Worm (Caenorhabditis elegans): ENCODE results near the gene pph-4.1.

The pph-4.1 gene

DNA sequence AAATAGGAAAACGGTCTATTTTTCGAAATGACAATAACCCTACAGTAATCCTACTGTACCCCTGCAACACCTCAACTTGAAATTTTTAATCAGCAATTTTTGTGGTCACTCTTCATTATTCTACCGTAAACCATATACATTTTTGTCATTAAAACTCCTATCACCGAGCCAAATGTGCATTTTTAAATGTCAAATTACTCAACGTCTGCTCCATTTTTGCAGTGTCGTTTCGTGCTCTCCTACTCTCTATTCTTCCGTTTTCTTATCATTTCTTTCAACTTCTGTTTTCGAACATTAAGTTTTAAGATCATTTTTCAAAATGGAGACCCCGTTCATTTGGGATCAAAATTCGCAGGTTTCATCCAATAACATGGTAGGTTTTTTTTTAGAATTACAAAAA is 43.7 kb downstream of the pph-4.1 start, which contains the start of gene pqn-92:
pqn-92 (plus strand) TSS at position 307 of the 400 bp plus-strand sequence.
- TF ChIP-seq unc-62 (GFP tag; optimal IDR thresholded peaks at IDR 0.05), result no peak

- no peak for TF ChIP-seq unc-62 (GFP tag; optimal IDR thresholded peaks at IDR 0.05)
These were observed 46.2 kb downstream of the pph-4.1 start for ce11 chrIII:12304805-12305377.

ce11 chrIII:12303084-12303483 is 48.1 kb downstream of the pph-4.1 start, which contains the start of gene mrp-8:
Gene mrp-8, minus strand, starts transcription at chrIII:12303184.
- no peak for TF ChIP-seq unc-62 (GFP tag; optimal IDR thresholded peaks at IDR 0.05)

ce11 chrIII:12299259-12299658 is 51.9 kb downstream of the pph-4.1 start:
- TF ChIP-seq unc-62 (GFP tag; optimal IDR thresholded peaks at IDR 0.05), result no peak

DNA sequence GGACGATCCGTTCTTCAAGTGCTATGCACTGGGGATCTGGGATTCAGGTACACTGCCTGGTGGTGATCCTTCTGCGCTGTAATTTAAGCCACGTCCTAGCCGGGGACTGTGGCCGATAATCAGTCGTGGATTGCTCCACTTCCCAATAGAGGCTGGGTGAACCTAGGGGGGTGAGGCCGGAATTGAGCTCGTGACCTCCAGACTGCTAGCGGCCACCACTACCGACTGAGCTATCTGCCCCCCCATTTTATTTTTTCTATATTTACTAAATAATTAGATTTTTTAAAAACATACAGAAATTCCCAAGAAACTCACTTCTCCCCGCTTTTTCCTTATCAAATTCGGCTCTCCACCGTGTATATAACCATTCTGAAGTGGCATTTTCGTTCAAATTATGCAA is 53.8 kb downstream of the pph-4.1 start:
- TF ChIP-seq unc-62 (GFP tag; optimal IDR thresholded peaks at IDR 0.05), result no peak
